Fruit fly (Drosophila melanogaster) whole organism, embryonic: Measurements from ENCODE around the gene r2d2.

Experiments
- Bgb ChIP-seq: fragments of 200-800 bp; sonication (Bioruptor generic); IDR thresholded peaks from 2 replicates; pipeline ENCODE4 v1.3.6; 2022; ENCODE audit warnings: missing biosample characterization, missing genetic modification characterization; ENCODE audit not compliant: partially characterized antibody
- CG11247 ChIP-seq: fragments of 200-800 bp; sonication (Bioruptor generic); IDR thresholded peaks from 2 replicates; pipeline ENCODE4 v1.3.6; 2022; ENCODE audit warnings: missing biosample characterization, missing genetic modification characterization
- CG11456 ChIP-seq: fragments of 200-800 bp; sonication (Bioruptor generic); IDR thresholded peaks from 3 replicates; pipeline ENCODE4 v1.3.6; 2022; ENCODE audit warnings: missing biosample characterization, missing genetic modification characterization
- CG11723 ChIP-seq: fragments of 200-800 bp; sonication (Bioruptor generic); optimal IDR thresholded peaks from 2 replicates; lab custom pipeline; 2017; ENCODE audit warnings: missing biosample characterization, mild to moderate bottlenecking, missing genetic modification characterization
- CG14710 ChIP-seq: fragments of 200-800 bp; sonication (Bioruptor generic); optimal IDR thresholded peaks from 3 replicates; lab custom pipeline; 2019; ENCODE audit warnings: missing biosample characterization, mild to moderate bottlenecking, missing genetic modification characterization, moderate library complexity
- CG14860 ChIP-seq: fragments of 200-800 bp; sonication (Bioruptor generic); IDR thresholded peaks from 3 replicates; pipeline ENCODE4 v1.3.6; 2022; ENCODE audit warnings: missing biosample characterization, missing genetic modification characterization; ENCODE audit not compliant: partially characterized antibody
- CG14965 ChIP-seq: fragments of 200-800 bp; sonication (Bioruptor generic); optimal IDR thresholded peaks from 2 replicates; lab custom pipeline; 2016; ENCODE audit warnings: missing biosample characterization, missing genetic modification characterization, borderline replicate concordance
- CG15514 ChIP-seq: fragments of 200-800 bp; sonication (Bioruptor generic); optimal IDR thresholded peaks from 3 replicates; lab custom pipeline; 2017; ENCODE audit warnings: missing biosample characterization, missing genetic modification characterization, mild to moderate bottlenecking, moderate library complexity, missing genetic modification reagents
- CG15696 ChIP-seq: fragments of 200-800 bp; sonication (Bioruptor generic); optimal IDR thresholded peaks from 2 replicates; lab custom pipeline; 2019; ENCODE audit warnings: missing biosample characterization, mild to moderate bottlenecking, missing genetic modification characterization, moderate library complexity
- CG17359 ChIP-seq: fragments of 200-800 bp; sonication (Bioruptor generic); optimal IDR thresholded peaks from 3 replicates; lab custom pipeline; 2018; ENCODE audit warnings: missing biosample characterization, mild to moderate bottlenecking, missing genetic modification characterization, moderate library complexity
- CG17361 ChIP-seq: fragments of 200-800 bp; sonication (Bioruptor generic); IDR thresholded peaks from 3 replicates; pipeline ENCODE4 v1.3.6; 2022; ENCODE audit warnings: missing biosample characterization, missing genetic modification characterization
- CG1832 ChIP-seq: fragments of 200-800 bp; sonication (Bioruptor generic); optimal IDR thresholded peaks from 2 replicates; lab custom pipeline; 2017; ENCODE audit warnings: missing biosample characterization, mild to moderate bottlenecking, missing genetic modification characterization, inconsistent platforms
- CG18619 ChIP-seq: fragments of 200-800 bp; sonication (Bioruptor generic); optimal IDR thresholded peaks from 3 replicates; lab custom pipeline; 2017; ENCODE audit warnings: missing biosample characterization, mild to moderate bottlenecking, missing genetic modification characterization
- CG4328 ChIP-seq: fragments of 200-800 bp; sonication (Bioruptor generic); optimal IDR thresholded peaks from 3 replicates; lab custom pipeline; 2017; ENCODE audit warnings: missing biosample characterization, missing genetic modification reagents, missing genetic modification characterization
- CG4820 ChIP-seq: fragments of 200-800 bp; sonication (Bioruptor generic); optimal IDR thresholded peaks from 3 replicates; lab custom pipeline; 2016; ENCODE audit warnings: missing biosample characterization, missing genetic modification characterization
- CG5953 ChIP-seq: fragments of 200-800 bp; sonication (Bioruptor generic); IDR thresholded peaks from 2 replicates; pipeline ENCODE4 v1.3.6; 2022; ENCODE audit warnings: missing biosample characterization, missing genetic modification characterization
- CG6689 ChIP-seq: fragments of 200-800 bp; sonication (Bioruptor generic); IDR thresholded peaks from 2 replicates; pipeline ENCODE4 v1.3.6; 2022; ENCODE audit warnings: missing biosample characterization, missing genetic modification characterization
- CG7786 ChIP-seq: fragments of 200-800 bp; sonication (Bioruptor generic); optimal IDR thresholded peaks from 2 replicates; lab custom pipeline; 2016; ENCODE audit warnings: missing biosample characterization, missing genetic modification characterization
- CG9437 ChIP-seq: fragments of 200-800 bp; sonication (Bioruptor generic); optimal IDR thresholded peaks from 2 replicates; lab custom pipeline; 2018; ENCODE audit warnings: missing biosample characterization, mild to moderate bottlenecking, missing genetic modification characterization
- Dek ChIP-seq: fragments of 200-800 bp; sonication (Bioruptor generic); optimal IDR thresholded peaks from 3 replicates; lab custom pipeline; 2019; ENCODE audit warnings: missing biosample characterization, mild to moderate bottlenecking, missing genetic modification characterization, moderate library complexity
- Dll ChIP-seq: fragments of 200-800 bp; sonication (Bioruptor generic); IDR thresholded peaks from 4 replicates; pipeline ENCODE4 v1.3.6; 2022; ENCODE audit warnings: missing biosample characterization, missing genetic modification characterization; ENCODE audit not compliant: partially characterized antibody
- Doc3 ChIP-seq: fragments of 200-800 bp; sonication (Bioruptor generic); IDR thresholded peaks from 3 replicates; pipeline ENCODE4 v1.3.6; 2022; ENCODE audit warnings: missing biosample characterization, missing genetic modification characterization; ENCODE audit not compliant: partially characterized antibody
- Fer2 ChIP-seq: fragments of 200-800 bp; sonication (Bioruptor generic); optimal IDR thresholded peaks from 2 replicates; lab custom pipeline; 2018; ENCODE audit warnings: missing biosample characterization, mild to moderate bottlenecking, missing genetic modification characterization, moderate library complexity
- Kr ChIP-seq: fragments of 200-800 bp; sonication (Bioruptor generic); optimal IDR thresholded peaks from 2 replicates; lab custom pipeline; 2017; ENCODE audit warnings: missing biosample characterization, mild to moderate bottlenecking, missing genetic modification characterization
- MBD-R2 ChIP-seq: fragments of 200-800 bp; sonication (Bioruptor generic); IDR thresholded peaks from 2 replicates; pipeline ENCODE4 v1.3.6; 2022; ENCODE audit warnings: missing biosample characterization, missing genetic modification characterization
- NFAT ChIP-seq: fragments of 200-800 bp; sonication (Bioruptor generic); IDR thresholded peaks from 2 replicates; pipeline ENCODE4 v1.3.6; 2022; ENCODE audit warnings: missing biosample characterization, missing genetic modification characterization
- Pdp1 ChIP-seq, 2 experiments: fragments of 200-800 bp; sonication (Bioruptor generic); optimal IDR thresholded peaks; 3 replicates each; lab custom pipeline; 2016; ENCODE audit warnings: missing biosample characterization in 2 of 2, missing genetic modification characterization in 2 of 2, mild to moderate bottlenecking in 1 of 2, moderate library complexity in 1 of 2
- bbx ChIP-seq: fragments of 200-800 bp; sonication (Bioruptor generic); IDR thresholded peaks from 2 replicates; pipeline ENCODE4 v1.3.6; 2022; ENCODE audit warnings: missing biosample characterization, missing genetic modification characterization; ENCODE audit not compliant: partially characterized antibody
- btn ChIP-seq: fragments of 200-800 bp; sonication (Bioruptor generic); optimal IDR thresholded peaks from 2 replicates; lab custom pipeline; 2016; ENCODE audit warnings: missing biosample characterization, missing genetic modification characterization
- chif ChIP-seq, 2 experiments: fragments of 200-800 bp; sonication (Bioruptor generic); optimal IDR thresholded peaks; 3 replicates each; lab custom pipeline; 2016; ENCODE audit warnings: missing biosample characterization in 2 of 2, missing genetic modification characterization in 2 of 2
- dmrt11E ChIP-seq: fragments of 200-800 bp; sonication (Bioruptor generic); optimal IDR thresholded peaks from 3 replicates; lab custom pipeline; 2018; ENCODE audit warnings: missing biosample characterization, mild to moderate bottlenecking, missing genetic modification characterization, moderate library complexity
- ewg ChIP-seq: fragments of 200-800 bp; sonication (Bioruptor generic); optimal IDR thresholded peaks from 3 replicates; lab custom pipeline; 2017; ENCODE audit warnings: mild to moderate bottlenecking, missing biosample characterization, missing genetic modification reagents, missing genetic modification characterization
- h ChIP-seq: fragments of >200 bp; optimal IDR thresholded peaks from 2 replicates; lab custom pipeline; 2017
- ind ChIP-seq: fragments of 200-800 bp; sonication (Bioruptor generic); optimal IDR thresholded peaks from 3 replicates; lab custom pipeline; 2016; ENCODE audit warnings: missing biosample characterization, missing genetic modification characterization
- inv ChIP-seq: fragments of 200-800 bp; sonication (Bioruptor generic); IDR thresholded peaks from 2 replicates; pipeline ENCODE4 v1.3.6; 2022; ENCODE audit warnings: missing biosample characterization, missing genetic modification characterization; ENCODE audit not compliant: partially characterized antibody
- mam ChIP-seq: fragments of 200-800 bp; sonication (Bioruptor generic); optimal IDR thresholded peaks from 3 replicates; lab custom pipeline; 2016; ENCODE audit warnings: missing biosample characterization, missing genetic modification characterization
- nmo ChIP-seq: fragments of 200-800 bp; sonication (Bioruptor generic); optimal IDR thresholded peaks from 2 replicates; lab custom pipeline; 2018; ENCODE audit warnings: missing biosample characterization, mild to moderate bottlenecking, missing genetic modification characterization, moderate library complexity
- repo ChIP-seq: fragments of 200-800 bp; sonication (Bioruptor generic); optimal IDR thresholded peaks from 2 replicates; lab custom pipeline; 2016; ENCODE audit warnings: missing biosample characterization, missing genetic modification characterization
- scrt ChIP-seq: fragments of 200-800 bp; sonication (Bioruptor generic); optimal IDR thresholded peaks from 2 replicates; lab custom pipeline; 2018; ENCODE audit warnings: missing biosample characterization, mild to moderate bottlenecking, missing genetic modification characterization, moderate library complexity
- sens ChIP-seq: fragments of 200-800 bp; sonication (Bioruptor generic); peaks from one replicate; lab custom pipeline; 2016; ENCODE audit warnings: missing biosample characterization, missing genetic modification characterization
- slbo ChIP-seq: fragments of 200-800 bp; sonication (Bioruptor generic); IDR thresholded peaks from 2 replicates; pipeline ENCODE4 v1.3.6; 2022; ENCODE audit warnings: missing biosample characterization, missing genetic modification characterization
- ssp ChIP-seq: fragments of 200-800 bp; sonication (Bioruptor generic); IDR thresholded peaks from 2 replicates; pipeline ENCODE4 v1.3.6; 2022; ENCODE audit warnings: missing biosample characterization, missing genetic modification characterization
- tup ChIP-seq: fragments of 200-800 bp; sonication (Bioruptor generic); optimal IDR thresholded peaks from 2 replicates; lab custom pipeline; 2016; ENCODE audit warnings: missing biosample characterization, mild to moderate bottlenecking, missing genetic modification characterization, moderate library complexity
- tx ChIP-seq: fragments of 200-800 bp; sonication (Bioruptor generic); optimal IDR thresholded peaks from 2 replicates; lab custom pipeline; 2016; ENCODE audit warnings: missing biosample characterization, missing genetic modification characterization
- unc-4 ChIP-seq: fragments of 200-800 bp; sonication (Bioruptor generic); IDR thresholded peaks from 2 replicates; pipeline ENCODE4 v1.3.6; 2022; ENCODE audit warnings: missing biosample characterization, missing genetic modification characterization; ENCODE audit not compliant: partially characterized antibody
- zfh1 ChIP-seq: fragments of 200-800 bp; sonication (Bioruptor generic); IDR thresholded peaks from 3 replicates; pipeline ENCODE4 v1.3.6; 2022; ENCODE audit warnings: missing biosample characterization, missing genetic modification characterization

The r2d2 gene

DNA sequence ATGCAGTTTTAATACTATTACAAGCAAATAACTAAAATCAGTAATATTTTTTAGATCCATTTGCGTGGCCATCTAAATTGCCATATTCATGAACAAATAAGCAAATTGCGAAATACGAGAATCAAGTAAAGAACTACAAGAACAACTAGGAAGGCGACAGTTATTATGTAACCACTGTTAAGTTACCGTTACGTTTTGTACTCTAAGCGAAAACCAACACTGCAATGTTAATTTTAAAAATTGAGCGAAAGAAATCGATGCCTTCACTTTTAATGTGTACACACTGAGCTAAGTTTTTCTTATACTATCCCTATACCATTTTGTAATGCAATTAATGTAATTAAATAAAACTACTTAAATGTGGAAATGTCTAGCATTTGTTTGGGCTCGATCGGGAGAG is 20.5 kb downstream of the r2d2 start:
- TF ChIP-seq slbo (GFP tag; lab: Robert Waterston, UW), result no peak
- TF ChIP-seq CG9437 (GFP tag; lab: Kevin White, UChicago), result peak; percentile 60
- no peak for TF ChIP-seq ewg (GFP tag; lab: Kevin White, UChicago)
- no peak for TF ChIP-seq MBD-R2 (GFP tag; lab: Robert Waterston, UW)
- TF ChIP-seq CG17359, result no peak
- no peak for TF ChIP-seq btn (GFP tag; lab: Kevin White, UChicago)
- TF ChIP-seq CG11456 (GFP tag; lab: Robert Waterston, UW), result no peak
- TF ChIP-seq inv (GFP tag; lab: Robert Waterston, UW), result no peak
- no peak for TF ChIP-seq repo (GFP tag; lab: Kevin White, UChicago)
- TF ChIP-seq sens, result no peak
- peak; percentile 47 for TF ChIP-seq CG14710 (tag; lab: Kevin White, UChicago)
- TF ChIP-seq Pdp1 (GFP tag; optimal IDR thresholded peaks at IDR 0.05; lab: Kevin White, UChicago), result peak in 1 of 2 experiments; percentile 91
- TF ChIP-seq, all 482 proteins: peak for 3

dm6 chr2L:7820851-7821250 is 20.9 kb downstream of the r2d2 start, which contains the start of gene CG7115:
Gene CG7115, plus strand, starts transcription at chr2L:7821151.
- TF ChIP-seq CG14860 (GFP tag; lab: Robert Waterston, UW) (no peak), Dek (tag; lab: Kevin White, UChicago) (no peak), scrt (no peak), Fer2 (tag; lab: Kevin White, UChicago) (no peak), bbx (GFP tag; lab: Robert Waterston, UW) (no peak), Kr (GFP tag; lab: Kevin White, UChicago) (no peak), unc-4 (GFP tag; lab: Robert Waterston, UW) (no peak), CG18619 (GFP tag; lab: Kevin White, UChicago) (no peak)

DNA sequence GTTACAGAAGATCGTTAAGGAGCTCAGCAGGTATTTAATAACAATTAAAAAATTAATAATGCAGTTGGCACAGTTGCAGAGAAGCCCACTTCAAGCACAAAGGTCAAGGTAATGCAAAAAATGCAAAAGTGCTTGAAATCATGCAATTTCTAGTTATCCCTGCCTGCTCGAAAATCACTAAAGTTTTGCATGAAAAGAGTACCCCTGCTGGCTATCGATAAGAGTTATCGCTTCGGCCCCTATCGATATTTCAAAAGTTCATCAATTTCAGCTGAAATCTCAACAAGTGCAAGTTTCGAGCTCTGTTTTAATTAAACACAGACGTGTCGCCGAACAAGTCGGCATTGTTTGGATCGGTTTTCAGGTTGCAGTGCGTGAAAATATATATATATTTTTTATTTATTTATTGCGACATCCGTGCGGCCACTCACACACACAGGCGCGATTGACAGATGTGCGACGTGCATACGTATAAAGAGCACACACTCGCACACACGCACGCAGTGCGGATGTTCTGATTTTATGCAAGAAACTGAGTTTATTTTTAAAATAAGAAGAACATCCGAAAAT is 21.4 kb downstream of the r2d2 start:
- TF ChIP-seq ssp (GFP tag; lab: Robert Waterston, UW), result peak; percentile 61
- peak; percentile 42; the same call in 1 of the 2 replicates for TF ChIP-seq CG5953 (GFP tag; lab: Robert Waterston, UW)
- peak; percentile 91 for TF ChIP-seq Dll (GFP tag; lab: Robert Waterston, UW)
- TF ChIP-seq CG4820 (GFP tag; lab: Kevin White, UChicago), result peak; percentile 35
- no peak for TF ChIP-seq CG14965
- peak; percentile 64 for TF ChIP-seq mam (GFP tag; lab: Kevin White, UChicago)
- peak; percentile 40 for TF ChIP-seq nmo (GFP tag; lab: Kevin White, UChicago)
- TF ChIP-seq Bgb (GFP tag; lab: Robert Waterston, UW), result peak; percentile 88
- TF ChIP-seq zfh1 (GFP tag; lab: Robert Waterston, UW), result peak; percentile 60; the same call in 2 of the 3 replicates
- TF ChIP-seq chif (GFP tag; optimal IDR thresholded peaks at IDR 0.05; lab: Kevin White, UChicago), result peak; percentile 1 to 44
- peak; percentile 37; the same call in 1 of the 2 replicates for TF ChIP-seq CG11247
- TF ChIP-seq CG17361 (GFP tag; lab: Robert Waterston, UW), result peak; percentile 69
- no peak for TF ChIP-seq CG1832 (GFP tag; lab: Kevin White, UChicago)
- peak; percentile 79 for TF ChIP-seq CG15514 (GFP tag; lab: Kevin White, UChicago)
- TF ChIP-seq dmrt11E (tag; lab: Kevin White, UChicago), result peak; percentile 16
- peak; percentile 77 for TF ChIP-seq Doc3 (GFP tag; lab: Robert Waterston, UW)
- TF ChIP-seq NFAT (GFP tag; lab: Robert Waterston, UW), result peak; percentile 70
- TF ChIP-seq CG6689 (GFP tag; lab: Robert Waterston, UW), result 0 out of 2 replicates have a peak, but pooled peaks have one; percentile 38
- TF ChIP-seq tup (GFP tag; lab: Kevin White, UChicago), result peak; percentile 37
- peak; percentile 40 for TF ChIP-seq CG15696 (tag; lab: Kevin White, UChicago)
- TF ChIP-seq CG11723, result no peak
- peak; percentile 66 for TF ChIP-seq CG7786 (GFP tag; lab: Kevin White, UChicago)
- TF ChIP-seq ind (GFP tag; lab: Kevin White, UChicago), result peak; percentile 51
- TF ChIP-seq tx (GFP tag; lab: Kevin White, UChicago), result no peak
- TF ChIP-seq h (lab: Kevin White, UChicago), result no peak
- TF ChIP-seq CG4328 (GFP tag; lab: Kevin White, UChicago), result peak; percentile 55
